Worm (Caenorhabditis elegans) whole organism, L1 larva: ENCODE measurements around the gene hpo-10.

ENCODE experiments used
- F16B12.6 ChIP-seq: fragments of 150-350 bp; optimal IDR thresholded peaks from 2 replicates; lab custom pipeline; 2014; ENCODE audit warnings: missing biosample characterization, missing genetic modification characterization
- Y116A8C.19 ChIP-seq: sonication (generic microtip); optimal IDR thresholded peaks from 2 replicates; lab custom pipeline; 2016; ENCODE audit warnings: missing compliant biosample characterization, missing genetic modification characterization, borderline replicate concordance
- aha-1 ChIP-seq: fragments of 150-350 bp; optimal IDR thresholded peaks from 2 replicates; lab custom pipeline; 2014; ENCODE audit warnings: missing biosample characterization, missing genetic modification characterization
- aly-2 ChIP-seq: fragments of 150-350 bp; optimal IDR thresholded peaks from 2 replicates; lab custom pipeline; 2014; ENCODE audit warnings: missing biosample characterization, missing genetic modification characterization
- blmp-1 ChIP-seq: fragments of 150-350 bp; optimal IDR thresholded peaks from 2 replicates; lab custom pipeline; 2014; ENCODE audit warnings: missing biosample characterization, missing genetic modification characterization
- dpl-1 ChIP-seq, 3 experiments: fragments of 150-350 bp in 2 of 3; sonication (generic microtip) in 1 of 3; optimal IDR thresholded peaks; 2 replicates each; lab custom pipeline; 2014 to 2017; ENCODE audit warnings: missing biosample characterization in 3 of 3, missing genetic modification characterization in 3 of 3, missing genetic modification reagents in 3 of 3
- efl-1 ChIP-seq, 4 experiments: fragments of 150-350 bp; optimal IDR thresholded peaks in 3 of 4; peaks in 1 of 4; 1 replicate in 1 of 4; 2 replicates in 3 of 4; lab custom pipeline; 2014; ENCODE audit warnings: missing biosample characterization in 2 of 4, missing genetic modification characterization in 2 of 4, missing genetic modification reagents in 2 of 4
- elt-2 ChIP-seq: sonication (generic microtip); optimal IDR thresholded peaks from 2 replicates; lab custom pipeline; 2016; ENCODE audit warnings: missing genetic modification characterization, mild to moderate bottlenecking, inconsistent platforms, missing compliant biosample characterization, missing genetic modification reagents
- fos-1 ChIP-seq: fragments of 150-350 bp; optimal IDR thresholded peaks from 2 replicates; lab custom pipeline; 2014; ENCODE audit warnings: missing biosample characterization, missing genetic modification characterization
- hlh-4 ChIP-seq: sonication (generic microtip); optimal IDR thresholded peaks from 2 replicates; lab custom pipeline; 2016; ENCODE audit warnings: mild to moderate bottlenecking, missing genetic modification characterization, missing compliant biosample characterization
- irx-1 ChIP-seq: sonication (generic microtip); optimal IDR thresholded peaks from 2 replicates; lab custom pipeline; 2016; ENCODE audit warnings: missing genetic modification characterization, missing compliant biosample characterization
- isw-1 ChIP-seq: fragments of 200-800 bp; sonication (Bioruptor generic); IDR thresholded peaks from 2 replicates; pipeline ENCODE4 v1.3.6; 2022; ENCODE audit warnings: missing genetic modification characterization, missing compliant biosample characterization
- lin-14 ChIP-seq: fragments of 200-800 bp; sonication (Bioruptor generic); optimal IDR thresholded peaks from 2 replicates; lab custom pipeline; 2018; ENCODE audit warnings: mild to moderate bottlenecking, missing genetic modification characterization, moderate library complexity, missing compliant biosample characterization
- lin-15B ChIP-seq: fragments of 150-350 bp; sonication (generic microtip); optimal IDR thresholded peaks from 3 replicates; lab custom pipeline; 2014; ENCODE audit warnings: missing biosample characterization, missing genetic modification characterization
- lin-39 ChIP-seq: fragments of 150-350 bp; optimal IDR thresholded peaks from 2 replicates; lab custom pipeline; 2014; ENCODE audit warnings: missing biosample characterization, missing genetic modification reagents, missing genetic modification characterization
- lir-3 ChIP-seq: sonication (generic microtip); optimal IDR thresholded peaks from 2 replicates; lab custom pipeline; 2016; ENCODE audit warnings: mild to moderate bottlenecking, missing genetic modification characterization, moderate library complexity, missing compliant biosample characterization; ENCODE audit not compliant: poor library complexity
- lsy-2 ChIP-seq, 2 experiments: fragments of 150-350 bp; optimal IDR thresholded peaks; 2 replicates each; lab custom pipeline; 2014; ENCODE audit warnings: missing biosample characterization in 2 of 2, missing genetic modification characterization in 2 of 2
- mdl-1 ChIP-seq, 2 experiments: fragments of 150-350 bp; optimal IDR thresholded peaks; 2 replicates each; lab custom pipeline; 2014 to 2017; ENCODE audit warnings: missing biosample characterization in 2 of 2, missing genetic modification characterization in 2 of 2, inconsistent platforms in 1 of 2
- mep-1 ChIP-seq: fragments of 150-350 bp; optimal IDR thresholded peaks from 2 replicates; lab custom pipeline; 2014; ENCODE audit warnings: missing biosample characterization, missing genetic modification characterization
- nhr-19 ChIP-seq: fragments of 200-800 bp; sonication (Bioruptor generic); conservative IDR thresholded peaks from 2 replicates; pipeline ENCODE4 v1.3.6; 2022; ENCODE audit warnings: missing genetic modification characterization, missing compliant biosample characterization
- nhr-20 ChIP-seq: sonication (generic microtip); optimal IDR thresholded peaks from 2 replicates; lab custom pipeline; 2016; ENCODE audit warnings: mild to moderate bottlenecking, missing genetic modification characterization, missing compliant biosample characterization
- nhr-237 ChIP-seq: fragments of 150-350 bp; optimal IDR thresholded peaks from 2 replicates; lab custom pipeline; 2014; ENCODE audit warnings: missing biosample characterization, missing genetic modification characterization
- nhr-28 ChIP-seq: fragments of 150-350 bp; optimal IDR thresholded peaks from 2 replicates; lab custom pipeline; 2014; ENCODE audit warnings: missing biosample characterization, missing genetic modification characterization
- nhr-47 ChIP-seq: sonication (generic microtip); optimal IDR thresholded peaks from 2 replicates; lab custom pipeline; 2016; ENCODE audit warnings: mild to moderate bottlenecking, missing genetic modification characterization, moderate library complexity, missing compliant biosample characterization
- nhr-71 ChIP-seq: sonication (generic microtip); optimal IDR thresholded peaks from 2 replicates; lab custom pipeline; 2016; ENCODE audit warnings: mild to moderate bottlenecking, missing genetic modification characterization, moderate library complexity, missing compliant biosample characterization
- nhr-76 ChIP-seq: sonication (generic microtip); optimal IDR thresholded peaks from 2 replicates; lab custom pipeline; 2017; ENCODE audit warnings: missing biosample characterization, missing genetic modification characterization
- nhr-77 ChIP-seq: fragments of 150-350 bp; optimal IDR thresholded peaks from 2 replicates; lab custom pipeline; 2014; ENCODE audit warnings: missing biosample characterization, missing genetic modification characterization
- nhr-85 ChIP-seq: sonication (generic microtip); peaks from one replicate; lab custom pipeline; 2016; ENCODE audit warnings: missing genetic modification characterization, inconsistent platforms, missing compliant biosample characterization
- rnt-1 ChIP-seq: sonication (generic microtip); optimal IDR thresholded peaks from 2 replicates; lab custom pipeline; 2016; ENCODE audit warnings: mild to moderate bottlenecking, missing genetic modification characterization, moderate library complexity, missing compliant biosample characterization
- skn-1 ChIP-seq: fragments of 150-350 bp; optimal IDR thresholded peaks from 2 replicates; lab custom pipeline; 2014; ENCODE audit warnings: missing biosample characterization, missing genetic modification characterization
- snpc-4 ChIP-seq: fragments of 150-350 bp; optimal IDR thresholded peaks from 2 replicates; lab custom pipeline; 2014; ENCODE audit warnings: missing biosample characterization, missing genetic modification characterization
- snu-23 ChIP-seq: sonication (generic microtip); optimal IDR thresholded peaks from 2 replicates; lab custom pipeline; 2016; ENCODE audit warnings: missing genetic modification characterization, missing compliant biosample characterization
- sox-4 ChIP-seq: sonication (generic microtip); optimal IDR thresholded peaks from 2 replicates; lab custom pipeline; 2016; ENCODE audit warnings: missing genetic modification characterization, missing compliant biosample characterization
- sptf-1 ChIP-seq: fragments of 150-350 bp; optimal IDR thresholded peaks from 2 replicates; lab custom pipeline; 2014; ENCODE audit warnings: missing biosample characterization, missing genetic modification characterization
- sup-37 ChIP-seq: fragments of 200-800 bp; sonication (Bioruptor generic); optimal IDR thresholded peaks from 2 replicates; lab custom pipeline; 2018; ENCODE audit warnings: mild to moderate bottlenecking, missing genetic modification characterization, missing compliant biosample characterization
- swsn-7 ChIP-seq: sonication (generic microtip); optimal IDR thresholded peaks from 2 replicates; lab custom pipeline; 2016; ENCODE audit warnings: missing genetic modification characterization, missing compliant biosample characterization
- tlp-1 ChIP-seq: fragments of 150-350 bp; optimal IDR thresholded peaks from 2 replicates; lab custom pipeline; 2014; ENCODE audit warnings: missing biosample characterization, missing genetic modification characterization
- unc-62 ChIP-seq: fragments of 150-350 bp; optimal IDR thresholded peaks from 2 replicates; lab custom pipeline; 2014; ENCODE audit warnings: missing biosample characterization, missing genetic modification reagents, missing genetic modification characterization
- unc-98 ChIP-seq: fragments of 200-800 bp; sonication (Bioruptor generic); IDR thresholded peaks from 2 replicates; pipeline ENCODE4 v1.3.6; 2022; ENCODE audit warnings: missing genetic modification characterization, missing compliant biosample characterization
- vab-15 ChIP-seq: sonication (generic microtip); optimal IDR thresholded peaks from 2 replicates; lab custom pipeline; 2017; ENCODE audit warnings: missing genotype, mild to moderate bottlenecking, missing genetic modification characterization, missing compliant biosample characterization
- zag-1 ChIP-seq: fragments of 150-350 bp; optimal IDR thresholded peaks from 2 replicates; lab custom pipeline; 2014; ENCODE audit warnings: missing biosample characterization, missing genetic modification characterization
- zip-4 ChIP-seq: fragments of 200-800 bp; sonication (Bioruptor generic); optimal IDR thresholded peaks from 2 replicates; lab custom pipeline; 2018; ENCODE audit warnings: mild to moderate bottlenecking, missing genetic modification characterization, moderate library complexity, missing compliant biosample characterization
- ztf-4 ChIP-seq: fragments of 150-350 bp; optimal IDR thresholded peaks from 2 replicates; lab custom pipeline; 2014; ENCODE audit warnings: missing biosample characterization, missing genetic modification characterization

The hpo-10 gene

DNA sequence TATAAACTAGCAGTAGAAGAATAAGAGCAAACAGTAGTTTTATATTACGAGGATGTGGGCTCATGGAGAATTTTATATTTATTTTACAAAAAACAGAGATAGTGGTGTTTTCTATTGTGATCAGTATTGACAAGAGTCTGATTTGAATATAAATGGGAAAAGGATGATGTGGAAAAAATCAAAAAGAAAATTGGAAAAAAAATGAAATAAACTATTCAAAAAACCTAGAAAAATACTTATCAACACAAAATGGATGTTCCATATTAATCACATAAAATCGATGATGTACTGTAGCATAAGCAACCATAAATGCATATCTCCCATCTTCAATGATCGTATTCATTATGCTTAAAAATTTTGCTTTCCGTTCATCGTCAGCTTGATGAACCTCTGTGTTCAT is 7.6 kb downstream of the hpo-10 start, which contains the start of gene C28H8.7:
C28H8.7 (minus strand) TSS at position 101 of the 400 bp plus-strand sequence.
- TF ChIP-seq vab-15 (tag; lab: Kevin White, UChicago) = no peak
- TF ChIP-seq lsy-2 (tag; optimal IDR thresholded peaks at IDR 0.05; lab: Kevin White, UChicago) = no peak
- TF ChIP-seq tlp-1 (tag; lab: Kevin White, UChicago) = no peak
- no peak for TF ChIP-seq ztf-4 (tag; lab: Kevin White, UChicago)
- TF ChIP-seq sptf-1 (tag; lab: Kevin White, UChicago) = no peak
- TF ChIP-seq nhr-20 = no peak
- no peak for TF ChIP-seq lir-3 (tag; lab: Kevin White, UChicago)
- TF ChIP-seq aly-2 (tag; lab: Kevin White, UChicago) = no peak
- no peak for TF ChIP-seq zag-1 (tag; lab: Kevin White, UChicago)
- no peak for TF ChIP-seq lin-14 (GFP tag; lab: Kevin White, UChicago)
- TF ChIP-seq lin-39 (tag; lab: Kevin White, UChicago) = no peak

DNA sequence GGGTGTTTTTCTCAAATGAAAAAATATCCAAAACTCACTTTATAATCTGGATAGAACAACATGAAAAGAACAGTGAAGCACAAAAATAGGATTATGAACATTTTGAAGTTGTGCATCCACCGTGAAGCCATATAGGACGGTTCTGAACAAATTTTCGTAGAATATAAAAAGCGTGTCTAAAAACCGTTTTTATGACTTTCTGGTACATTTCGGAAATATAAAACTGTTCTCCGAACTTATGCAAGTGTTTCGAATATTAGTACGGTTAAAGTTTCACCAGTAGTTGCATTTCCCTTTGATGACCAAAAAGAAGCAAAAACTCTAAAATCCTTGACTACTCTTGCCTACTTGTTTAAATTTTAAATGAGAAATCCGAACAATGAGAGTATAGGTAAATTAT is 9.4 kb downstream of the hpo-10 start, which contains the start of gene C28H8.8:
C28H8.8 (minus strand) TSS at position 101 of the 400 bp plus-strand sequence.
- no peak for TF ChIP-seq unc-62 (GFP tag; lab: Kevin White, UChicago)
- TF ChIP-seq blmp-1 = no peak
- no peak for TF ChIP-seq vab-15 (tag; lab: Kevin White, UChicago)
- TF ChIP-seq nhr-19 (GFP tag; lab: Robert Waterston, UW) = no peak
- no peak for TF ChIP-seq snu-23 (GFP tag; lab: Kevin White, UChicago)
- TF ChIP-seq nhr-85 = no peak
- TF ChIP-seq irx-1 (tag; lab: Kevin White, UChicago) = no peak
- TF ChIP-seq zip-4 = no peak
- no peak for TF ChIP-seq elt-2
- no peak for TF ChIP-seq nhr-47 (tag; lab: Kevin White, UChicago)
- TF ChIP-seq skn-1 (tag; lab: Kevin White, UChicago) = no peak
- TF ChIP-seq mep-1 (tag; lab: Kevin White, UChicago) = no peak
- no peak for TF ChIP-seq nhr-28 (tag; lab: Kevin White, UChicago)
- no peak for TF ChIP-seq aha-1 (tag; lab: Kevin White, UChicago)

ce11 chrIII:5892909-5893308 is 13.6 kb downstream of the hpo-10 start:
- TF ChIP-seq sox-4 (tag; lab: Kevin White, UChicago) (no peak), nhr-237 (tag; lab: Kevin White, UChicago) (no peak), mep-1 (tag; lab: Kevin White, UChicago) (no peak), snpc-4 (tag; lab: Kevin White, UChicago) (no peak), efl-1 (optimal IDR thresholded peaks at IDR 0.05; lab: Kevin White, UChicago) (no peak), efl-1 (GFP tag; optimal IDR thresholded peaks at IDR 0.05 in 1 of 2; lab: Kevin White, UChicago) (peak in 1 of 2 experiments; percentile 39), isw-1 (GFP tag; lab: Robert Waterston, UW) (no peak), rnt-1 (tag; lab: Kevin White, UChicago) (no peak), F16B12.6 (tag; lab: Kevin White, UChicago) (no peak), lin-15B (tag; lab: Kevin White, UChicago) (no peak), blmp-1 (no peak), dpl-1 (GFP tag; optimal IDR thresholded peaks at IDR 0.05; lab: Kevin White, UChicago) (no peak), nhr-77 (tag; lab: Kevin White, UChicago) (peak; percentile 41), nhr-76 (tag; lab: Kevin White, UChicago) (no peak), lin-14 (GFP tag; lab: Kevin White, UChicago) (peak; percentile 32), hlh-4 (tag; lab: Kevin White, UChicago) (no peak), mdl-1 (tag; optimal IDR thresholded peaks at IDR 0.05; lab: Kevin White, UChicago) (peak in 1 of 2 experiments; percentile 21), fos-1 (tag; lab: Kevin White, UChicago) (no peak), nhr-71 (tag; lab: Kevin White, UChicago) (no peak), aha-1 (tag; lab: Kevin White, UChicago) (no peak), unc-98 (no peak), swsn-7 (tag; lab: Kevin White, UChicago) (no peak), Y116A8C.19 (tag; lab: Kevin White, UChicago) (no peak), sup-37 (GFP tag; lab: Kevin White, UChicago) (no peak), zag-1 (tag; lab: Kevin White, UChicago) (no peak)
